Fruit fly (Drosophila melanogaster): ENCODE measurements around the gene subdued.

DNA sequence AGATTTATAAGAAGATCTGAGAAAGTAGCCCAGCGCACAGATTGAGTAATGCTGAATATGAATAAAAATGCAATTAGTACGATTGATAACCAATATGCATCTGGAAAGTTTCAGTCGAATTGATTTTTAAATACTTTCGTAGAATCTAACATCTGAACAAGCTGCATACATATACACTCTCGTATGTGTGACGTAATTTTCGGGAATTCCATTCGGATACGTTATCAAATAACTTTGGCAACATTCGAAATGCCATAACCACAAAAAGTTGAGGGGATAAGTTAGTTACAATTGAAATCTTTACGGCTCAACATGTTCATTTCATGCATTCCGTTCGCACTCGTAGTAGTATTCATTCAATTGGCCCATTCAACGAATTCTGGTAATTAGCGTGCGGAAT is 8.2 kb upstream of the subdued start, which contains the start of gene CG31219:
- no peak for TF ChIP-seq br (GFP tag; optimal IDR thresholded peaks at IDR 0.05)
- no peak for TF ChIP-seq Myc (optimal IDR thresholded peaks at IDR 0.05)
- no peak for TF ChIP-seq lola (GFP tag; optimal IDR thresholded peaks at IDR 0.05)
